Worm (Caenorhabditis elegans): ENCODE results near the gene argn-1.

DNA sequence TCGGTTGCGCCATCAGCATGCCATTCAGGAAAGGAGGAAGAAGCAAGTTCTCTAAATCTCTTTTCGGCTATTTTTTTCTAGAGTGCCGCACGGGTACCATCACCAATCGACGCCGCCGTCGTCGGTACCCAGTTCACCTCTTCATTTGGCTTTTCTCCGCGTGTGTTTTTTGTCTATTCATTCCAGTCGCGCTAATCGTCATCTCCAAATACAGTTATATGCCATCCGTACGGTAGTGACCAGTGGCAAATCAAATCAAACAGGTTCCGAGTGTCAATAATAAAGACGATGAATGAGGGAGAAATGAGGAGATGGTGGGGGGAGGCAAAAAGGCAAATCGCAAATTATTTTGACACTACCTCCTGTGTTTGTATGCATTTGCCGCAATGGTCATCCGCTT is 31.4 kb downstream of the argn-1 start:
- no peak for TF ChIP-seq him-1 (tag; optimal IDR thresholded peaks at IDR 0.05)
- no peak for TF ChIP-seq dao-5 (tag; optimal IDR thresholded peaks at IDR 0.05)
- TF ChIP-seq W03F9.2 (tag; optimal IDR thresholded peaks at IDR 0.05): no peak
